Fruit fly (Drosophila melanogaster) whole organism, adult: ENCODE measurements around the gene Best3.

Source experiments
- CG12768 ChIP-seq: fragments of 200-800 bp; sonication (Bioruptor generic); optimal IDR thresholded peaks from 2 replicates; lab custom pipeline; 2017; ENCODE audit warnings: missing biosample characterization, missing genetic modification characterization, mild to moderate bottlenecking, moderate library complexity, missing genetic modification reagents
- CG14711 ChIP-seq: fragments of 200-800 bp; sonication (Bioruptor generic); optimal IDR thresholded peaks from 2 replicates; lab custom pipeline; 2018; ENCODE audit warnings: missing biosample characterization, mild to moderate bottlenecking, missing genetic modification characterization, moderate library complexity
- CG1620 ChIP-seq: fragments of 200-800 bp; sonication (Bioruptor generic); optimal IDR thresholded peaks from 2 replicates; lab custom pipeline; 2016; ENCODE audit warnings: missing biosample characterization, missing genetic modification characterization
- CG33017 ChIP-seq: fragments of 200-800 bp; sonication (Bioruptor generic); optimal IDR thresholded peaks from 2 replicates; lab custom pipeline; 2018; ENCODE audit warnings: missing biosample characterization, mild to moderate bottlenecking, missing genetic modification characterization, moderate library complexity
- CG7045 ChIP-seq: fragments of 200-800 bp; sonication (Bioruptor generic); optimal IDR thresholded peaks from 2 replicates; lab custom pipeline; 2017; ENCODE audit warnings: missing biosample characterization, mild to moderate bottlenecking, missing genetic modification characterization
- CG7101 ChIP-seq: fragments of 200-800 bp; sonication (Bioruptor generic); optimal IDR thresholded peaks from 2 replicates; lab custom pipeline; 2018; ENCODE audit warnings: missing biosample characterization, mild to moderate bottlenecking, missing genetic modification characterization, moderate library complexity
- Clk ChIP-seq: fragments of 200-800 bp; sonication (Bioruptor generic); optimal IDR thresholded peaks from 2 replicates; lab custom pipeline; 2017; ENCODE audit warnings: missing biosample characterization, missing genetic modification characterization
- Crg-1 ChIP-seq: fragments of 200-800 bp; sonication (Bioruptor generic); optimal IDR thresholded peaks from 2 replicates; lab custom pipeline; 2016; ENCODE audit warnings: missing biosample characterization, missing genetic modification characterization
- Hr96 ChIP-seq: fragments of 200-800 bp; sonication (Bioruptor generic); optimal IDR thresholded peaks from 2 replicates; lab custom pipeline; 2016; ENCODE audit warnings: missing biosample characterization, missing genetic modification characterization
- Mnt ChIP-seq: fragments of 200-800 bp; sonication (Bioruptor generic); optimal IDR thresholded peaks from 2 replicates; lab custom pipeline; 2016; ENCODE audit warnings: missing biosample characterization, mild to moderate bottlenecking, missing genetic modification characterization
- bab1 ChIP-seq: fragments of 200-800 bp; sonication (Bioruptor generic); optimal IDR thresholded peaks from 3 replicates; lab custom pipeline; 2019; ENCODE audit warnings: missing biosample characterization, mild to moderate bottlenecking, missing genetic modification characterization, moderate library complexity
- cic ChIP-seq: fragments of 200-800 bp; sonication (Bioruptor generic); optimal IDR thresholded peaks from 2 replicates; lab custom pipeline; 2017; ENCODE audit warnings: missing biosample characterization, mild to moderate bottlenecking, missing genetic modification characterization, moderate library complexity
- cnc ChIP-seq, 2 experiments: fragments of >200 bp; optimal IDR thresholded peaks; 2 replicates each; lab custom pipeline; 2017
- kay ChIP-seq: fragments of 200-800 bp; sonication (Bioruptor generic); peaks from one replicate; lab custom pipeline; 2016; ENCODE audit warnings: missing biosample characterization, missing genetic modification characterization, borderline replicate concordance
- ovo ChIP-seq: fragments of 200-800 bp; sonication (Bioruptor generic); optimal IDR thresholded peaks from 2 replicates; lab custom pipeline; 2016; ENCODE audit warnings: missing biosample characterization, missing genetic modification characterization
- pad ChIP-seq: fragments of 200-800 bp; sonication (Bioruptor generic); optimal IDR thresholded peaks from 3 replicates; lab custom pipeline; 2017; ENCODE audit warnings: missing biosample characterization, missing genetic modification characterization, mild to moderate bottlenecking, moderate library complexity, missing genetic modification reagents
- tj ChIP-seq: fragments of 200-800 bp; sonication (Bioruptor generic); optimal IDR thresholded peaks from 3 replicates; lab custom pipeline; 2017; ENCODE audit warnings: missing biosample characterization, mild to moderate bottlenecking, missing genetic modification characterization, moderate library complexity
- toe ChIP-seq: fragments of 200-800 bp; sonication (Bioruptor generic); optimal IDR thresholded peaks from 2 replicates; lab custom pipeline; 2016; ENCODE audit warnings: missing biosample characterization, missing genetic modification characterization

Gene Best3

dm6 chr3L:15268707-15269385 lies 33.7 kb downstream of the Best3 start:
- TF ChIP-seq toe (GFP tag; lab: Kevin White, UChicago), result no peak

- TF ChIP-seq Clk (GFP tag; lab: Kevin White, UChicago) (no peak), ovo (GFP tag; lab: Kevin White, UChicago) (no peak), bab1 (no peak), CG7101 (no peak), CG12768 (GFP tag; lab: Kevin White, UChicago) (no peak), Crg-1 (no peak), cic (GFP tag; lab: Kevin White, UChicago) (no peak), kay (GFP tag; lab: Kevin White, UChicago) (no peak), CG1620 (no peak)
Observed at dm6 chr3L:15267710-15268609, 34.6 kb downstream of the Best3 start.

dm6 chr3L:15266628-15267027 lies 36.0 kb downstream of the Best3 start:
- no peak for TF ChIP-seq CG1620
- TF ChIP-seq CG12768 (GFP tag; lab: Kevin White, UChicago), result no peak
- no peak for TF ChIP-seq CG33017 (tag; lab: Kevin White, UChicago)
- TF ChIP-seq ovo (GFP tag; lab: Kevin White, UChicago), result no peak
- TF ChIP-seq Crg-1, result no peak
- TF ChIP-seq CG7101, result no peak
- no peak for TF ChIP-seq CG7045 (GFP tag; lab: Kevin White, UChicago)

- no peak for TF ChIP-seq pad (GFP tag; lab: Kevin White, UChicago)
Observed at dm6 chr3L:15264247-15265028, 38.1 kb downstream of the Best3 start.

dm6 chr3L:15262050-15262449 lies 40.5 kb downstream of the Best3 start:
- TF ChIP-seq Crg-1 (no peak), CG14711 (tag; lab: Kevin White, UChicago) (no peak), CG12768 (GFP tag; lab: Kevin White, UChicago) (no peak)

- TF ChIP-seq kay (GFP tag; lab: Kevin White, UChicago), result no peak
Observed at dm6 chr3L:15261067-15261506, 41.5 kb downstream of the Best3 start.

dm6 chr3L:15260593-15260992 lies 42.0 kb downstream of the Best3 start:
- TF ChIP-seq pad (GFP tag; lab: Kevin White, UChicago) (no peak), cnc (optimal IDR thresholded peaks at IDR 0.05; lab: Kevin White, UChicago) (no peak), toe (GFP tag; lab: Kevin White, UChicago) (no peak), CG14711 (tag; lab: Kevin White, UChicago) (no peak), tj (no peak), CG12768 (GFP tag; lab: Kevin White, UChicago) (no peak), Mnt (GFP tag; lab: Kevin White, UChicago) (no peak)

dm6 chr3L:15258357-15258756 lies 44.2 kb downstream of the Best3 start:
- no peak for TF ChIP-seq CG12768 (GFP tag; lab: Kevin White, UChicago)
- TF ChIP-seq CG7101, result no peak
- no peak for TF ChIP-seq tj
- no peak for TF ChIP-seq CG1620
- no peak for TF ChIP-seq ovo (GFP tag; lab: Kevin White, UChicago)
- no peak for TF ChIP-seq toe (GFP tag; lab: Kevin White, UChicago)
- TF ChIP-seq kay (GFP tag; lab: Kevin White, UChicago), result no peak
- TF ChIP-seq Crg-1, result no peak
- no peak for TF ChIP-seq CG7045 (GFP tag; lab: Kevin White, UChicago)
- no peak for TF ChIP-seq Clk (GFP tag; lab: Kevin White, UChicago)
- no peak for TF ChIP-seq Mnt (GFP tag; lab: Kevin White, UChicago)
- TF ChIP-seq CG33017 (tag; lab: Kevin White, UChicago), result no peak
- no peak for TF ChIP-seq Hr96 (GFP tag; lab: Kevin White, UChicago)
